Worm (Caenorhabditis elegans) whole organism, L1 larva: Measurements from ENCODE around the gene rabr-4.

Experiments
- ama-1 ChIP-seq: fragments of 150-350 bp; optimal IDR thresholded peaks from 2 replicates; lab custom pipeline; 2014
- fkh-4 ChIP-seq: sonication (generic microtip); optimal IDR thresholded peaks from 2 replicates; lab custom pipeline; 2016; ENCODE audit warnings: missing compliant biosample characterization, missing genetic modification characterization, borderline replicate concordance
- hlh-17 ChIP-seq: fragments of 200-800 bp; sonication (Bioruptor generic); optimal IDR thresholded peaks from 2 replicates; lab custom pipeline; 2018; ENCODE audit warnings: missing genetic modification characterization, mild to moderate bottlenecking, missing compliant biosample characterization, moderate library complexity, borderline replicate concordance
- lin-15B ChIP-seq: fragments of 150-350 bp; sonication (generic microtip); optimal IDR thresholded peaks from 3 replicates; lab custom pipeline; 2014; ENCODE audit warnings: missing biosample characterization, missing genetic modification characterization
- mdl-1 ChIP-seq, 2 experiments: fragments of 150-350 bp; optimal IDR thresholded peaks; 2 replicates each; lab custom pipeline; 2014 to 2017; ENCODE audit warnings: missing biosample characterization in 2 of 2, missing genetic modification characterization in 2 of 2, inconsistent platforms in 1 of 2
- nhr-76 ChIP-seq: sonication (generic microtip); optimal IDR thresholded peaks from 2 replicates; lab custom pipeline; 2017; ENCODE audit warnings: missing biosample characterization, missing genetic modification characterization
- snpc-4 ChIP-seq: fragments of 150-350 bp; optimal IDR thresholded peaks from 2 replicates; lab custom pipeline; 2014; ENCODE audit warnings: missing biosample characterization, missing genetic modification characterization
- unc-130 ChIP-seq: fragments of 150-350 bp; optimal IDR thresholded peaks from 2 replicates; lab custom pipeline; 2017; ENCODE audit warnings: missing biosample characterization, missing genetic modification characterization, inconsistent platforms

- no peak for TF ChIP-seq hlh-17 (GFP tag; lab: Kevin White, UChicago)
- TF ChIP-seq fkh-4, result no peak
- no peak for TF ChIP-seq lin-15B (tag; lab: Kevin White, UChicago)
- no peak for TF ChIP-seq nhr-76 (tag; lab: Kevin White, UChicago)
- no peak for TF ChIP-seq unc-130 (tag; lab: Kevin White, UChicago)
- TF ChIP-seq ama-1 (lab: Kevin White, UChicago), result no peak
- no peak for TF ChIP-seq snpc-4 (tag; lab: Kevin White, UChicago)
- TF ChIP-seq mdl-1 (tag; optimal IDR thresholded peaks at IDR 0.05; lab: Kevin White, UChicago), result no peak
These were observed 37.4 kb downstream of the rabr-4 start, which contains the start of gene gst-22 for ce11 chrV:16232180-16232579.
